Worm (Caenorhabditis elegans): ENCODE results near the gene ttr-59.

Gene ttr-59

ce11 chrX:7298652-7299051 is 31.0 kb upstream of the ttr-59 start, which contains the start of gene K03A1.4:
Gene K03A1.4 (minus strand): TSS chrX:7298752.
- TF ChIP-seq zfh-2 (GFP tag; conservative IDR thresholded peaks at IDR 0.05) (no peak), egrh-3 (GFP tag; IDR thresholded peaks at IDR 0.05) (no peak), ztf-18 (tag; optimal IDR thresholded peaks at IDR 0.05) (no peak), fkh-3 (tag; optimal IDR thresholded peaks at IDR 0.05) (no peak), hlh-26 (GFP tag; conservative IDR thresholded peaks at IDR 0.05) (no peak), ceh-100 (GFP tag; IDR thresholded peaks at IDR 0.05) (no peak), Y53G8AR.9 (GFP tag; conservative IDR thresholded peaks at IDR 0.05) (no peak), lin-40 (tag; optimal IDR thresholded peaks at IDR 0.05) (no peak), nfya-1 (tag; optimal IDR thresholded peaks at IDR 0.05; ENCODE audit: borderline replicate concordance, insufficient read depth) (no peak)

- TF ChIP-seq lag-1 (GFP tag; IDR thresholded peaks at IDR 0.05) = no peak
- TF ChIP-seq mes-4 (tag; optimal IDR thresholded peaks at IDR 0.05) = no peak
- no peak for TF ChIP-seq ztf-25 (GFP tag; IDR thresholded peaks at IDR 0.05)
- TF ChIP-seq T07F8.4 (tag; optimal IDR thresholded peaks at IDR 0.05) = no peak
- no peak for TF ChIP-seq madf-10 (tag; optimal IDR thresholded peaks at IDR 0.05)
- TF ChIP-seq nhr-80 (tag; optimal IDR thresholded peaks at IDR 0.05) = peak; percentile 59
- no peak for TF ChIP-seq lin-35 (GFP tag; optimal IDR thresholded peaks at IDR 0.05)
- no peak for TF ChIP-seq K12H6.12 (tag; optimal IDR thresholded peaks at IDR 0.05)
- TF ChIP-seq F39B2.1 (GFP tag; IDR thresholded peaks at IDR 0.05) = no peak
Observed at ce11 chrX:7303115-7303514, 26.5 kb upstream of the ttr-59 start.

ce11 chrX:7305520-7306186 is 24.0 kb upstream of the ttr-59 start, which contains the start of gene sur-5:
Gene sur-5 (minus strand): TSS chrX:7305570.
- TF ChIP-seq hrde-1 (tag; optimal IDR thresholded peaks at IDR 0.05; ENCODE audit: borderline replicate concordance) = no peak
- TF ChIP-seq ZK185.1 (tag; optimal IDR thresholded peaks at IDR 0.05; ENCODE audit: poor library complexity, severe bottlenecking) = no peak
- TF ChIP-seq unc-62 (GFP tag; optimal IDR thresholded peaks at IDR 0.05) = no peak
- TF ChIP-seq tbx-9 (tag; optimal IDR thresholded peaks at IDR 0.05; ENCODE audit: borderline replicate concordance) = no peak
- TF ChIP-seq repo-1 (tag; optimal IDR thresholded peaks at IDR 0.05) = no peak
- no peak for TF ChIP-seq sdz-38 (tag; optimal IDR thresholded peaks at IDR 0.05)
- TF ChIP-seq C17E4.6 (GFP tag; IDR thresholded peaks at IDR 0.05) = no peak
- TF ChIP-seq F52B5.7 (tag; optimal IDR thresholded peaks at IDR 0.05) = no peak
- TF ChIP-seq atf-7 (tag; optimal IDR thresholded peaks at IDR 0.05) = peak; percentile 13
- no peak for TF ChIP-seq Y53G8AR.9 (GFP tag; conservative IDR thresholded peaks at IDR 0.05)
- no peak for TF ChIP-seq bed-2 (GFP tag; IDR thresholded peaks at IDR 0.05)
- no peak for TF ChIP-seq athp-1 (tag; optimal IDR thresholded peaks at IDR 0.05)
- TF ChIP-seq die-1 (tag; optimal IDR thresholded peaks at IDR 0.05) = no peak
- peak; percentile 19 for TF ChIP-seq lin-40 (tag; optimal IDR thresholded peaks at IDR 0.05)
- TF ChIP-seq nfyb-1 (GFP tag; IDR thresholded peaks at IDR 0.05) = no peak
- TF ChIP-seq unc-130 (GFP tag; optimal IDR thresholded peaks at IDR 0.05) = no peak
- no peak for TF ChIP-seq F49E8.2 (tag; optimal IDR thresholded peaks at IDR 0.05; ENCODE audit: insufficient read depth)
- TF ChIP-seq lin-26 (GFP tag; IDR thresholded peaks at IDR 0.05) = no peak
- TF ChIP-seq dpl-1 (GFP tag; optimal IDR thresholded peaks at IDR 0.05) = no peak
- no peak for TF ChIP-seq ztf-22 (GFP tag; optimal IDR thresholded peaks at IDR 0.05)
- TF ChIP-seq aptf-2 (GFP tag; conservative IDR thresholded peaks at IDR 0.05) = no peak
- TF ChIP-seq ztf-25 (GFP tag; IDR thresholded peaks at IDR 0.05) = no peak
- TF ChIP-seq ceh-79 (tag; optimal IDR thresholded peaks at IDR 0.05) = no peak
- peak; percentile 84 for TF ChIP-seq nhr-80 (tag; optimal IDR thresholded peaks at IDR 0.05)
- no peak for TF ChIP-seq F33H1.4 (GFP tag; IDR thresholded peaks at IDR 0.05)
- no peak for TF ChIP-seq lin-35 (GFP tag; optimal IDR thresholded peaks at IDR 0.05)
- no peak for TF ChIP-seq B0035.1 (tag; optimal IDR thresholded peaks at IDR 0.05)
- no peak for TF ChIP-seq Y56A3A.18 (GFP tag; IDR thresholded peaks at IDR 0.05)
- TF ChIP-seq ztf-3 (GFP tag; optimal IDR thresholded peaks at IDR 0.05) = no peak
- TF ChIP-seq Y95B8A.8 (GFP tag; IDR thresholded peaks at IDR 0.05) = no peak
- peak; percentile 4 for TF ChIP-seq nhr-90 (tag; optimal IDR thresholded peaks at IDR 0.05)
- TF ChIP-seq ztf-28 (GFP tag; IDR thresholded peaks at IDR 0.05) = no peak

Measured in whole organism, young adult.